Worm (Caenorhabditis elegans): ENCODE data around the gene ceh-76.

DNA sequence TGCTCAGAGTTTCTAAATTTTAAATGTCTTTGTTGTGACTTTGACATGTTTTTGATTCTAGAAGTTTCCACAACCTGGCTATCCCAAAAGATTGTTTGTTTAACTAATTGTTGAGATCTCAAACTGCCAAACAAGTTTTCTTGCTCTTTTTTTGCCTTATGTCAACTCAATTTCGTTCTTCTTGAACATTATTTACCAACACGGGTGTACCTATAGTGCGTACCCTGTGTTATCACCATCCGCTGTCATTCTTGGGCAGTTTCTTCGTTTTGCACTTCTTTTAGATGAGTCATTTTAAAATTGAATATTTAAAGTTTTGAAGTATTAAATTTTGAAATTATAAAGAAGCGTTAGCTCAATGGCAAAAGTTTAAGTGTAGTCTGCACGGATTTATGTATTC is 22.5 kb upstream of the ceh-76 start, which contains the start of gene sptl-2:
- no peak for TF ChIP-seq pros-1 (tag; optimal IDR thresholded peaks at IDR 0.05)
- no peak for TF ChIP-seq sdc-2 (tag; optimal IDR thresholded peaks at IDR 0.05)
- TF ChIP-seq pat-9 (tag; optimal IDR thresholded peaks at IDR 0.05) = no peak

Data from whole organism, late embryonic.